Fruit fly (Drosophila melanogaster): Measurements from ENCODE around the gene CG14441.

CG14441 gene

dm6 chrX:6654198-6654831, 45.0 kb upstream of the CG14441 start, which contains the start of the genes CG3226 and Cdc7 (continued):
- TF ChIP-seq CG1233 (GFP tag; optimal IDR thresholded peaks at IDR 0.05) (peak; percentile 70), croc (GFP tag; conservative IDR thresholded peaks at IDR 0.05) (peak; percentile 44; the same call in 2 of the 3 replicates), dimm (GFP tag; IDR thresholded peaks at IDR 0.05) (no peak), ci (GFP tag; IDR thresholded peaks at IDR 0.05) (peak; percentile 90), luna (GFP tag; optimal IDR thresholded peaks at IDR 0.05) (no peak), peb (GFP tag; IDR thresholded peaks at IDR 0.05) (no peak), CG8944 (GFP tag; optimal IDR thresholded peaks at IDR 0.05) (peak; percentile 13), CG9817 (tag; optimal IDR thresholded peaks at IDR 0.05) (peak; percentile 64), CG5245 (GFP tag; optimal IDR thresholded peaks at IDR 0.05) (peak; percentile 29), H15 (GFP tag; IDR thresholded peaks at IDR 0.05) (peak; percentile 54; the same call in 1 of the 3 replicates), Dip2 (GFP tag; IDR thresholded peaks at IDR 0.05) (no peak), sna (GFP tag; IDR thresholded peaks at IDR 0.05; ENCODE audit: partially characterized antibody) (peak; percentile 55; the same call in 1 of the 2 replicates), al (GFP tag; IDR thresholded peaks at IDR 0.05) (peak; percentile 45; the same call in 1 of the 2 replicates), dan (GFP tag; IDR thresholded peaks at IDR 0.05) (no peak), Hr3 (GFP tag; optimal IDR thresholded peaks at IDR 0.05) (peak; percentile 21), CG15514 (GFP tag; optimal IDR thresholded peaks at IDR 0.05) (peak; percentile 92), trh (GFP tag; optimal IDR thresholded peaks at IDR 0.05) (peak; percentile 0), nau (GFP tag; optimal IDR thresholded peaks at IDR 0.05) (peak; percentile 86), Sox102F (GFP tag; optimal IDR thresholded peaks at IDR 0.05) (peak; percentile 27), sens-2 (GFP tag; IDR thresholded peaks at IDR 0.05) (no peak), CG17612 (GFP tag; IDR thresholded peaks at IDR 0.05) (no peak), CG16779 (GFP tag; IDR thresholded peaks at IDR 0.05) (no peak), sqz (GFP tag; optimal IDR thresholded peaks at IDR 0.05) (peak; percentile 72), Camta (GFP tag; optimal IDR thresholded peaks at IDR 0.05) (peak; percentile 41), Nf-YC (tag; optimal IDR thresholded peaks at IDR 0.05) (peak; percentile 72), lab (GFP tag; optimal IDR thresholded peaks at IDR 0.05) (peak; percentile 90), CkIIα-i1 (GFP tag; IDR thresholded peaks at IDR 0.05) (no peak), bigmax (GFP tag; optimal IDR thresholded peaks at IDR 0.05) (no peak), Pdp1 (GFP tag; optimal IDR thresholded peaks at IDR 0.05) (peak; percentile 31 to 43), wek (GFP tag; optimal IDR thresholded peaks at IDR 0.05) (peak; percentile 74), CG4404 (GFP tag; IDR thresholded peaks at IDR 0.05) (no peak), CG6791 (GFP tag; IDR thresholded peaks at IDR 0.05; ENCODE audit: partially characterized antibody) (peak; percentile 78), ken (GFP tag; IDR thresholded peaks at IDR 0.05) (no peak), slbo (GFP tag; IDR thresholded peaks at IDR 0.05) (peak; percentile 39; the same call in 1 of the 2 replicates), CG18011 (GFP tag; optimal IDR thresholded peaks at IDR 0.05) (peak; percentile 54), gce (GFP tag; IDR thresholded peaks at IDR 0.05) (0 out of 3 replicates have a peak, but pooled peaks have one; percentile 35), CG7357 (GFP tag; IDR thresholded peaks at IDR 0.05) (no peak), ac (GFP tag; optimal IDR thresholded peaks at IDR 0.05) (peak; percentile 47), eve (GFP tag; optimal IDR thresholded peaks at IDR 0.05) (no peak), HLH54F (GFP tag; optimal IDR thresholded peaks at IDR 0.05) (peak; percentile 28), chm (GFP tag; IDR thresholded peaks at IDR 0.05) (0 out of 2 replicates have a peak, but pooled peaks have one; percentile 55), Spps (tag; optimal IDR thresholded peaks at IDR 0.05) (no peak), NFAT (GFP tag; IDR thresholded peaks at IDR 0.05) (peak; percentile 58; the same call in 1 of the 2 replicates), MESR4 (GFP tag; optimal IDR thresholded peaks at IDR 0.05) (peak; percentile 73), CG7372 (GFP tag; IDR thresholded peaks at IDR 0.05) (peak; percentile 40; the same call in 1 of the 2 replicates), Hmx (GFP tag; optimal IDR thresholded peaks at IDR 0.05) (no peak), ewg (GFP tag; optimal IDR thresholded peaks at IDR 0.05) (peak; percentile 60), nom (GFP tag; optimal IDR thresholded peaks at IDR 0.05) (peak; percentile 53), Mrtf (GFP tag; IDR thresholded peaks at IDR 0.05) (no peak), Dip3 (GFP tag; optimal IDR thresholded peaks at IDR 0.05) (peak; percentile 28)

All from whole organism, embryonic.